Worm (Caenorhabditis elegans): ENCODE measurements around the gene Y41C4A.9.
A peak's percentile ranks its signal among the peaks of the same experiment; 100 is the strongest.

Y41C4A.9 gene

ce11 chrIII:11689303-11689702, 29.1 kb downstream of the Y41C4A.9 start (continued):
- TF ChIP-seq ceh-90 (tag; optimal IDR thresholded peaks at IDR 0.05) = no peak
- peak; percentile 83 for TF ChIP-seq lin-14 (GFP tag; optimal IDR thresholded peaks at IDR 0.05)
- peak; percentile 54 for TF ChIP-seq nhr-47 (tag; optimal IDR thresholded peaks at IDR 0.05)
- no peak for TF ChIP-seq alr-1 (tag; optimal IDR thresholded peaks at IDR 0.05; ENCODE audit: borderline replicate concordance)
- peak; percentile 45 for TF ChIP-seq skn-1 (tag; optimal IDR thresholded peaks at IDR 0.05)
- no peak for TF ChIP-seq pag-3 (tag; optimal IDR thresholded peaks at IDR 0.05; ENCODE audit: borderline replicate concordance, insufficient read depth)
- TF ChIP-seq lin-39 (tag; optimal IDR thresholded peaks at IDR 0.05) = no peak
- TF ChIP-seq nhr-77 (tag; optimal IDR thresholded peaks at IDR 0.05) = peak; percentile 65
- peak in 1 of 2 experiments; percentile 35 for TF ChIP-seq mdl-1 (tag; optimal IDR thresholded peaks at IDR 0.05)
- no peak for TF ChIP-seq unc-98 (GFP tag; IDR thresholded peaks at IDR 0.05)
- no peak for TF ChIP-seq efl-3 (GFP tag; optimal IDR thresholded peaks at IDR 0.05)
- TF ChIP-seq nhr-90 (tag; optimal IDR thresholded peaks at IDR 0.05; ENCODE audit: poor library complexity) = peak; percentile 66

ce11 chrIII:11684770-11685169, 33.7 kb downstream of the Y41C4A.9 start:
- TF ChIP-seq nhr-20 (tag; optimal IDR thresholded peaks at IDR 0.05) (peak; percentile 24), fkh-8 (tag; optimal IDR thresholded peaks at IDR 0.05) (peak; percentile 22), nhr-85 (tag) (peak; percentile 60), snu-23 (GFP tag; optimal IDR thresholded peaks at IDR 0.05) (peak; percentile 9), elt-3 (tag; optimal IDR thresholded peaks at IDR 0.05) (peak in 1 of 6 experiments; percentile 29), nhr-77 (tag; optimal IDR thresholded peaks at IDR 0.05) (peak; percentile 3), elt-2 (tag; optimal IDR thresholded peaks at IDR 0.05) (peak; percentile 71), dsc-1 (tag; optimal IDR thresholded peaks at IDR 0.05) (peak; percentile 39), efl-3 (GFP tag; optimal IDR thresholded peaks at IDR 0.05) (no peak), snpc-4 (tag; optimal IDR thresholded peaks at IDR 0.05) (no peak), C04F5.9 (tag; optimal IDR thresholded peaks at IDR 0.05) (no peak), lin-14 (GFP tag; optimal IDR thresholded peaks at IDR 0.05) (peak; percentile 37), nhr-90 (tag; optimal IDR thresholded peaks at IDR 0.05; ENCODE audit: poor library complexity) (peak; percentile 5), ama-1 (optimal IDR thresholded peaks at IDR 0.05) (no peak), blmp-1 (tag; optimal IDR thresholded peaks at IDR 0.05) (peak; percentile 29), lin-35 (GFP tag; optimal IDR thresholded peaks at IDR 0.05) (peak in 1 of 2 experiments; percentile 49), lsy-2 (tag; optimal IDR thresholded peaks at IDR 0.05) (peak in 1 of 2 experiments; percentile 1), nhr-71 (tag; optimal IDR thresholded peaks at IDR 0.05) (peak; percentile 37)

DNA sequence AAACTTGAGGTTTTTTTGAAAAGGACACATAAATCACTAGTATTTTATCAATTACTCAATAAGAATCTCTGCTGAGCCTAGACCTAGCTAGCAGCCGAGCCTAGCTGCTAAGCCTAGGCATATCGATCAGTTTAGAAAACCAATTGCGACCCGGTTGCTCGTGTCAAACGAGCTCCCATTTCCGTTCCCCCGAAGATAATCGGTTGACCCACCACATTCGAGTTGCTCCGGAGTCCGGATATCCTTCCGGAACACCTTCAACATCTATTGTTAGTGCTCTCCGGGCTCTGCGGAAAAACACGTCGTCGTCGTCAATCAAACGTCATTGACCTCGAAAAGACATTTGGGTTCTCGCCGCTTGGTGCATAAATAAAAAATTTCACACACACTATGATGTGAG, 34.7 kb downstream of the Y41C4A.9 start:
- TF ChIP-seq fkh-8 (tag; optimal IDR thresholded peaks at IDR 0.05) = peak; percentile 11
- no peak for TF ChIP-seq lin-35 (GFP tag; optimal IDR thresholded peaks at IDR 0.05)

- TF ChIP-seq ceh-88 (GFP tag; IDR thresholded peaks at IDR 0.05) (no peak), efl-1 (optimal IDR thresholded peaks at IDR 0.05) (no peak), efl-1 (GFP tag; optimal IDR thresholded peaks at IDR 0.05 in 1 of 2) (peak in 1 of 2 experiments; percentile 17)
These were observed 35.4 kb downstream of the Y41C4A.9 start for ce11 chrIII:11683038-11683437.

ce11 chrIII:11681461-11682014, 36.9 kb downstream of the Y41C4A.9 start:
- TF ChIP-seq egl-13 (tag; optimal IDR thresholded peaks at IDR 0.05) = peak; percentile 16
- peak; percentile 84 for TF ChIP-seq lin-14 (GFP tag; optimal IDR thresholded peaks at IDR 0.05)
- peak in 1 of 2 experiments; percentile 11 for TF ChIP-seq lsy-2 (tag; optimal IDR thresholded peaks at IDR 0.05)
- TF ChIP-seq fkh-8 (tag; optimal IDR thresholded peaks at IDR 0.05) = peak; percentile 67
- no peak for TF ChIP-seq ztf-11 (tag; optimal IDR thresholded peaks at IDR 0.05)

DNA sequence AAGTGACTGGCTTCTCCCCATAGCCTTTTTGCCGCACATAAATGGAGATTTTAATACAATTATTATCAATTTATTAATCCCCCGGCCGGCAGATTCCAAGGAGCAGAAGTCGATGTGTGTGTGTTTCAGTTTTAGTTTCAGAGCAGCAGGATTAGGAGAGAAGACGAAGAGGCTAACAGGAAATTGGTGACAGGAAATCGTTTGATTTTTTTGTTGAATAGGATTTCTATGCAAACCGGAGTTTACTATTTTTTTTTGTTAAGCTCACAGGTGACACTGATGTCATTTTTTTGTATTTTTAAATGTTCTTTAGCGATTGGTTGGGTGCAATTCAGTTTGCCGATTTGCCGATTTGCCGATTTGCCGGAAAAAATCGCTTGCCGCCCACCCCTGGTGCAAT, 37.9 kb downstream of the Y41C4A.9 start:
- TF ChIP-seq dsc-1 (tag; optimal IDR thresholded peaks at IDR 0.05) (peak; percentile 71), lin-14 (GFP tag; optimal IDR thresholded peaks at IDR 0.05) (no peak), sox-4 (tag; optimal IDR thresholded peaks at IDR 0.05) (peak; percentile 3), nhr-85 (tag) (peak; percentile 57), ceh-8 (GFP tag; optimal IDR thresholded peaks at IDR 0.05) (no peak), pag-3 (tag; optimal IDR thresholded peaks at IDR 0.05; ENCODE audit: borderline replicate concordance, insufficient read depth) (no peak), hlh-4 (tag; optimal IDR thresholded peaks at IDR 0.05) (no peak)
